Worm (Caenorhabditis elegans) whole organism, young adult: Measurements from ENCODE around the gene melo-3.
A peak's percentile ranks its signal among the peaks of the same experiment; 100 is the strongest.

Experiments used
- B0261.1 ChIP-seq: sonication (generic microtip); optimal IDR thresholded peaks from 2 replicates; lab custom pipeline; 2016; ENCODE audit warnings: mild to moderate bottlenecking, missing genetic modification characterization, moderate library complexity, missing compliant biosample characterization
- C17E4.6 ChIP-seq: fragments of 200-800 bp; sonication (Bioruptor generic); IDR thresholded peaks from 2 replicates; pipeline ENCODE4 v1.3.6; 2022; ENCODE audit warnings: missing genetic modification reagents, missing genetic modification characterization, missing compliant biosample characterization
- F37B4.10 ChIP-seq: fragments of 200-800 bp; sonication (Bioruptor generic); IDR thresholded peaks from 2 replicates; pipeline ENCODE4 v1.3.6; 2022; ENCODE audit warnings: missing genetic modification characterization, missing compliant biosample characterization
- F55B11.4 ChIP-seq: sonication (generic microtip); optimal IDR thresholded peaks from 2 replicates; lab custom pipeline; 2016; ENCODE audit warnings: missing compliant biosample characterization, missing genetic modification characterization, borderline replicate concordance; ENCODE audit not compliant: insufficient read depth
- T26A5.8 ChIP-seq: sonication (generic microtip); optimal IDR thresholded peaks from 2 replicates; lab custom pipeline; 2016; ENCODE audit warnings: missing genetic modification characterization, missing compliant biosample characterization
- Y53F4B.3 ChIP-seq: fragments of 200-800 bp; sonication (Bioruptor generic); IDR thresholded peaks from 2 replicates; pipeline ENCODE4 v1.3.6; 2022; ENCODE audit warnings: missing genetic modification reagents, missing genetic modification characterization, missing compliant biosample characterization
- athp-1 ChIP-seq: sonication (generic microtip); optimal IDR thresholded peaks from 2 replicates; lab custom pipeline; 2017; ENCODE audit warnings: mild to moderate bottlenecking, missing genetic modification characterization, missing compliant biosample characterization
- attf-3 ChIP-seq: fragments of 200-800 bp; sonication (Bioruptor generic); conservative IDR thresholded peaks from 2 replicates; pipeline ENCODE4 v1.3.6; 2022; ENCODE audit warnings: missing genetic modification reagents, missing genetic modification characterization, missing compliant biosample characterization
- ccch-3 ChIP-seq: fragments of 200-800 bp; sonication (Bioruptor generic); optimal IDR thresholded peaks from 2 replicates; lab custom pipeline; 2018; ENCODE audit warnings: mild to moderate bottlenecking, missing genetic modification characterization, missing compliant biosample characterization
- ceh-100 ChIP-seq: fragments of 200-800 bp; sonication (Bioruptor generic); IDR thresholded peaks from 2 replicates; pipeline ENCODE4 v1.3.6; 2022; ENCODE audit warnings: missing genetic modification reagents, missing genetic modification characterization, missing compliant biosample characterization
- efl-1 ChIP-seq: fragments of 150-350 bp; optimal IDR thresholded peaks from 2 replicates; lab custom pipeline; 2014; ENCODE audit warnings: missing biosample characterization, missing genetic modification reagents, missing genetic modification characterization
- gei-17 ChIP-seq: fragments of 200-800 bp; sonication (Bioruptor generic); optimal IDR thresholded peaks from 2 replicates; lab custom pipeline; 2018; ENCODE audit warnings: mild to moderate bottlenecking, missing genetic modification characterization, missing compliant biosample characterization
- him-1 ChIP-seq: sonication (generic microtip); optimal IDR thresholded peaks from 2 replicates; lab custom pipeline; 2016; ENCODE audit warnings: missing genotype, missing genetic modification reagents, missing genetic modification characterization, missing compliant biosample characterization
- hmg-20 ChIP-seq: fragments of 200-800 bp; sonication (Bioruptor generic); IDR thresholded peaks from 2 replicates; pipeline ENCODE4 v1.3.6; 2022; ENCODE audit warnings: missing genetic modification reagents, missing genetic modification characterization, missing compliant biosample characterization
- hrde-1 ChIP-seq: sonication (generic microtip); optimal IDR thresholded peaks from 2 replicates; lab custom pipeline; 2016; ENCODE audit warnings: missing genetic modification characterization, mild to moderate bottlenecking, missing compliant biosample characterization, moderate library complexity, missing genotype, missing genetic modification reagents, borderline replicate concordance
- let-607 ChIP-seq, 2 experiments: fragments of 200-800 bp in 1 of 2; sonication (Bioruptor generic) in 1 of 2; sonication (generic microtip) in 1 of 2; optimal IDR thresholded peaks; 2 replicates each; lab custom pipeline; 2016 to 2018; ENCODE audit warnings: mild to moderate bottlenecking in 2 of 2, missing compliant biosample characterization in 2 of 2, missing genetic modification characterization in 2 of 2, moderate library complexity in 2 of 2, missing genotype in 1 of 2
- lin-35 ChIP-seq, 3 experiments: fragments of 150-350 bp in 2 of 3; sonication (generic microtip) in 1 of 3; optimal IDR thresholded peaks; 2 replicates each; lab custom pipeline; 2014 to 2018; ENCODE audit warnings: missing biosample characterization in 3 of 3, missing genetic modification characterization in 3 of 3, missing genetic modification reagents in 3 of 3
- lsl-1 ChIP-seq: fragments of 200-800 bp; sonication (Bioruptor generic); optimal IDR thresholded peaks from 2 replicates; lab custom pipeline; 2018; ENCODE audit warnings: mild to moderate bottlenecking, missing genetic modification characterization, moderate library complexity, missing compliant biosample characterization
- madf-8 ChIP-seq: fragments of 200-800 bp; sonication (Bioruptor generic); conservative IDR thresholded peaks from 2 replicates; pipeline ENCODE4 v1.3.6; 2022; ENCODE audit warnings: missing genetic modification reagents, missing genetic modification characterization, missing compliant biosample characterization
- mcd-1 ChIP-seq: fragments of 200-800 bp; sonication (Bioruptor generic); IDR thresholded peaks from 2 replicates; pipeline ENCODE4 v1.3.6; 2022; ENCODE audit warnings: missing genetic modification reagents, missing genetic modification characterization, missing compliant biosample characterization
- mes-4 ChIP-seq: sonication (generic microtip); optimal IDR thresholded peaks from 2 replicates; lab custom pipeline; 2016; ENCODE audit warnings: missing genotype, missing genetic modification characterization, missing compliant biosample characterization
- nhr-27 ChIP-seq: fragments of 200-800 bp; sonication (Bioruptor generic); optimal IDR thresholded peaks from 2 replicates; lab custom pipeline; 2018; ENCODE audit warnings: mild to moderate bottlenecking, missing genetic modification characterization, moderate library complexity, missing compliant biosample characterization
- rpc-1 ChIP-seq, 2 experiments: fragments of 150-350 bp in 1 of 2; sonication (generic microtip) in 1 of 2; optimal IDR thresholded peaks; 2 replicates each; lab custom pipeline; 2014 to 2018; ENCODE audit warnings: missing biosample characterization in 1 of 2, missing genetic modification characterization in 1 of 2, missing genetic modification reagents in 1 of 2, missing genotype in 1 of 2
- snpc-4 ChIP-seq, 5 experiments: fragments of 150-350 bp in 1 of 5; sonication (generic microtip) in 4 of 5; optimal IDR thresholded peaks; 2 replicates each; lab custom pipeline; 2014 to 2018; ENCODE audit warnings: missing genetic modification characterization in 5 of 5, missing biosample characterization in 3 of 5, antibody characterized with exemption in 2 of 5, mild to moderate bottlenecking in 2 of 5, missing compliant biosample characterization in 2 of 5, missing genotype in 2 of 5, moderate library complexity in 2 of 5, missing genetic modification reagents in 1 of 5
- sptf-2 ChIP-seq: fragments of 200-800 bp; sonication (Bioruptor generic); optimal IDR thresholded peaks from 2 replicates; lab custom pipeline; 2018; ENCODE audit warnings: mild to moderate bottlenecking, missing genetic modification characterization, missing compliant biosample characterization
- unc-62 ChIP-seq: fragments of 150-350 bp; optimal IDR thresholded peaks from 2 replicates; lab custom pipeline; 2014; ENCODE audit warnings: missing biosample characterization, missing genetic modification reagents, missing genetic modification characterization
- ztf-22 ChIP-seq: fragments of 200-800 bp; sonication (Bioruptor generic); optimal IDR thresholded peaks from 2 replicates; lab custom pipeline; 2018; ENCODE audit warnings: mild to moderate bottlenecking, missing genetic modification characterization, moderate library complexity, missing compliant biosample characterization
- ztf-3 ChIP-seq: fragments of 200-800 bp; sonication (Bioruptor generic); optimal IDR thresholded peaks from 2 replicates; lab custom pipeline; 2018; ENCODE audit warnings: mild to moderate bottlenecking, missing genetic modification characterization, missing compliant biosample characterization

Gene melo-3

ce11 chrV:15028896-15029519, 7.7 kb downstream of the melo-3 start, which contains the start of gene F14H8.8 (continued):
- no peak for TF ChIP-seq rpc-1 (optimal IDR thresholded peaks at IDR 0.05; lab: Kevin White, UChicago)
- peak; percentile 13 for TF ChIP-seq rpc-1 (tag; optimal IDR thresholded peaks at IDR 0.05; lab: Kevin White, UChicago)
- TF ChIP-seq mcd-1: peak; percentile 72
- no peak for TF ChIP-seq F37B4.10 (GFP tag; lab: Robert Waterston, UW)
- TF ChIP-seq B0261.1 (tag; lab: Kevin White, UChicago): peak; percentile 14
- TF ChIP-seq ccch-3: no peak
- TF ChIP-seq ztf-3 (GFP tag; lab: Kevin White, UChicago): no peak
- TF ChIP-seq lsl-1 (GFP tag; lab: Kevin White, UChicago): peak; percentile 80
- TF ChIP-seq nhr-27 (tag; lab: Kevin White, UChicago): no peak
- peak; percentile 96 for TF ChIP-seq snpc-4 (GFP tag; optimal IDR thresholded peaks at IDR 0.05; lab: Kevin White, UChicago)
- peak; percentile 87 to 98 (median 96) for TF ChIP-seq snpc-4 (tag; optimal IDR thresholded peaks at IDR 0.05; lab: Kevin White, UChicago)
- no peak for TF ChIP-seq ztf-22
- TF ChIP-seq F55B11.4 (tag; lab: Kevin White, UChicago): no peak
- no peak for TF ChIP-seq mes-4
- peak; percentile 60 for TF ChIP-seq ceh-100

- TF ChIP-seq lin-35 (GFP tag; optimal IDR thresholded peaks at IDR 0.05; lab: Kevin White, UChicago) (no peak), madf-8 (GFP tag; lab: Robert Waterston, UW) (no peak), C17E4.6 (no peak), hmg-20 (GFP tag; lab: Robert Waterston, UW) (no peak), rpc-1 (optimal IDR thresholded peaks at IDR 0.05; lab: Kevin White, UChicago) (no peak), rpc-1 (tag; optimal IDR thresholded peaks at IDR 0.05; lab: Kevin White, UChicago) (no peak), attf-3 (GFP tag; lab: Robert Waterston, UW) (no peak), gei-17 (GFP tag; lab: Kevin White, UChicago) (no peak)
Observed at ce11 chrV:15023544-15023943, 13.1 kb downstream of the melo-3 start, which contains the start of gene F14H8.4. F14H8.4 (plus strand) TSS chrV:15023844.

DNA sequence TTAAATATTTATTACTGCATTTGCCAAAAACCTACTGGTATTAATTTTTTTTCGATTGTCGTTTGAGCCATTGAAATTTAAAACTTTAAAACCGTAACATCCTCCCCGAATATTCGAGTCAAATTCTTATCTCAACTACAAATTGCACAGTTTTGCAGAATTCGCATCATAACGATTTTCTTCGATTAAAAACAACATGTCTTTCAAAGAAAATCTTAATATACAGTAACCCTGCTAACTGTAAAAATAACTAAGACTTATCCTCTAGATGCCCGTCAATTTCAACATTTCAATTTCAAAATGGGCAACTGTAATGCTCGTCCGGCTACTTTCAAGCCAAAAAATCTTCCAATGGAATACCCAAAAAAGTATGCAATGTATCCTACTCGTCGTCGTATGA, 15.9 kb downstream of the melo-3 start, which contains the start of gene F14H8.5:
Gene F14H8.5 (plus strand): TSS at position 301 of the 400 bp plus-strand sequence.
- TF ChIP-seq efl-1: no peak
- TF ChIP-seq sptf-2 (GFP tag; lab: Kevin White, UChicago): no peak
- no peak for TF ChIP-seq madf-8 (GFP tag; lab: Robert Waterston, UW)
- TF ChIP-seq hrde-1 (tag; lab: Kevin White, UChicago): no peak
- TF ChIP-seq F55B11.4 (tag; lab: Kevin White, UChicago): no peak

ce11 chrV:15020229-15020628, 16.4 kb downstream of the melo-3 start, which contains the start of gene F14H8.2:
F14H8.2 (minus strand) TSS chrV:15020329.
- TF ChIP-seq gei-17 (GFP tag; lab: Kevin White, UChicago) (no peak), him-1 (no peak), let-607 (tag; optimal IDR thresholded peaks at IDR 0.05; lab: Kevin White, UChicago) (no peak), C17E4.6 (no peak), Y53F4B.3 (GFP tag; lab: Robert Waterston, UW) (no peak), unc-62 (GFP tag; lab: Kevin White, UChicago) (no peak), T26A5.8 (tag; lab: Kevin White, UChicago) (no peak), athp-1 (tag; lab: Kevin White, UChicago) (no peak)
